Worm (Caenorhabditis elegans): Measurements from ENCODE around the gene str-39.

ce11 chrV:2870127-2870526, 9.6 kb downstream of the str-39 start, which contains the start of gene srh-243:
- no peak for TF ChIP-seq nhr-237 (tag; optimal IDR thresholded peaks at IDR 0.05)
- no peak for TF ChIP-seq ces-1 (GFP tag; optimal IDR thresholded peaks at IDR 0.05)
- no peak for TF ChIP-seq pha-4 (tag; optimal IDR thresholded peaks at IDR 0.05)
- TF ChIP-seq blmp-1 (tag; optimal IDR thresholded peaks at IDR 0.05), result no peak
- no peak for TF ChIP-seq elt-3 (tag; optimal IDR thresholded peaks at IDR 0.05)
- TF ChIP-seq nhr-28 (tag; optimal IDR thresholded peaks at IDR 0.05), result no peak
- TF ChIP-seq snpc-4 (tag; optimal IDR thresholded peaks at IDR 0.05), result no peak
- no peak for TF ChIP-seq ztf-11 (tag; optimal IDR thresholded peaks at IDR 0.05)
- TF ChIP-seq unc-62 (GFP tag; optimal IDR thresholded peaks at IDR 0.05), result no peak
- TF ChIP-seq mep-1 (tag; optimal IDR thresholded peaks at IDR 0.05), result no peak
- TF ChIP-seq lsy-2 (tag; optimal IDR thresholded peaks at IDR 0.05), result no peak
- no peak for TF ChIP-seq nhr-12 (tag; optimal IDR thresholded peaks at IDR 0.05)
- no peak for TF ChIP-seq mab-5 (tag; optimal IDR thresholded peaks at IDR 0.05)
- no peak for TF ChIP-seq zip-8 (tag; optimal IDR thresholded peaks at IDR 0.05)

All from whole organism, mixed stage, embryonic.